Worm (Caenorhabditis elegans): ENCODE measurements around the gene B0524.6.

The B0524.6 gene

DNA sequence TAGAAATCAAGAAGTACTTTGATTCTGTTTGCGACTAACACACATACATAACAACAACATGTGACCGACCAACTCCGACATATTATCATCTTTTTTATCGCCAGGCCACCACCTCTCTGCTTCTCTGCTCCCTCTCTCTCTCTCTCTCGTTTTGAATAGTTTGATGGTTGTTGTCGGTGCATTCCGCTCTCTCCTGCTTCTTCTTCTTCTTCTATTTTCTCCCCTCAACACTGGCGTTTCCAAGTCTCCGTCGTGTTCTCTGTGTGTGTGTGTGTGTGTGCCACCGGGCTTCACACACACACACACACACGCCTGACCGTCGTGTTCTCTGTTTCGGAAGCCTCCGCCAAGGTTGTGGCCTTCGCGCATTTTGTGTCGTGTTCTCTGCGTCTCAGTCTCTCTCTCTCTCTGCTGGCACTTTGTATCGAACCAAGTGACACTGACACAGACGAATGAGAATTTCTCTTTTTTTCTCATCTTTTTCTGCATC is 19.7 kb upstream of the B0524.6 start (continued):
- TF ChIP-seq efl-1 (optimal IDR thresholded peaks at IDR 0.05) (peak; percentile 86 to 93), efl-1 (GFP tag; optimal IDR thresholded peaks at IDR 0.05 in 1 of 2) (peak; percentile 34 to 97), efl-3 (GFP tag; optimal IDR thresholded peaks at IDR 0.05) (peak; percentile 86), egl-13 (tag; optimal IDR thresholded peaks at IDR 0.05) (peak; percentile 99), vab-15 (tag; optimal IDR thresholded peaks at IDR 0.05) (peak; percentile 71), unc-130 (tag; optimal IDR thresholded peaks at IDR 0.05) (peak; percentile 97), tlp-1 (tag; optimal IDR thresholded peaks at IDR 0.05) (no peak), Y116A8C.19 (tag; optimal IDR thresholded peaks at IDR 0.05; ENCODE audit: borderline replicate concordance) (no peak), rnt-1 (tag; optimal IDR thresholded peaks at IDR 0.05) (peak; percentile 94), pqm-1 (tag; optimal IDR thresholded peaks at IDR 0.05) (peak; percentile 94), ceh-90 (tag; optimal IDR thresholded peaks at IDR 0.05) (no peak)

DNA sequence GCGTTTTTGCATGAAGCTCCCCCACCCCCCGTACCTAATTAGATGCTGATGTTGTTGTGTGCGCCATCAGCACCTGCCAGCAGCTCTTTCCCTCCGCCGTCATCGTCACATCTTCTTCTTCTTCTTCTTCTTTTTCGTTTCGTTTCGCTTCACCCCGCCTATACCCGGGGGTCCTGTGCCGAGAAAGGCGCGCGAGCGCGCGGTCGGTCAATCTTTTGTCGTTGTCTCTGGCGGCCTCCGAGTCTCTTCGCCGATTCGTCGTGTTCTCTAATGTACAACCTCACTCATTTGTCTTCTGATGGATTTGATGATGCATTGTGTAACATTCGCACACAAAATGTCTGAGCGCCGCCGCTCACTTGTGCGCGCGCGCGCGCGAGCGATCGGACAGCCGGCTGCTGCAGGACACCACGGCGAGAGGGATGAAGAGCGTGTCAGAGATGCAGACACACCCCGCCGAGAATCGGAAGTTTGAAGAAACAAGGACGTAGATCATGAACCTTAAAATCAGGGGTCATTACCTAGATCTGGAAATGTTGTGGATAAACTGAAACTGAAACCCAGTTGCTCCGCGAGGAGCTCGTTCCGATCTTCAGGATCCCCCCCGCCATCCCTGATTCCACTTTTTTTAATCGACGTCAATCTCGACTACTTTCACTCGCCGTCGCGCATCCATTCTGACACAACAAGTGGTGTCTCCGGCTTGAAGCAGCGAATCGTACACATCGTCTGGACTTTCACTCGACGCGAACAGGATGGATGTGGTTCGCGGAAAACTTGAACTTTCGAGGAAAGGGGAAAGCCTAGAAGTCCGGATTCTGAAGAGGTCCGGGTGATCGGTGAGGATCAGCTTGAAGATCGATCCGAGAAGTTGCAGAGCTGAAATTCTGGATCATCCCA is 18.2 kb upstream of the B0524.6 start:
- TF ChIP-seq unc-86 (tag; optimal IDR thresholded peaks at IDR 0.05), result peak; percentile 96
- no peak for TF ChIP-seq hlh-17 (GFP tag; optimal IDR thresholded peaks at IDR 0.05; ENCODE audit: borderline replicate concordance)
- TF ChIP-seq ama-1 (optimal IDR thresholded peaks at IDR 0.05), result no peak
- TF ChIP-seq Y116A8C.19 (tag; optimal IDR thresholded peaks at IDR 0.05; ENCODE audit: borderline replicate concordance), result no peak
- TF ChIP-seq ceh-88 (GFP tag; IDR thresholded peaks at IDR 0.05), result peak; percentile 90
- peak; percentile 47 to 92 for TF ChIP-seq mdl-1 (tag; optimal IDR thresholded peaks at IDR 0.05)
- TF ChIP-seq C34B4.2 (tag; optimal IDR thresholded peaks at IDR 0.05), result no peak
- TF ChIP-seq lin-14 (GFP tag; optimal IDR thresholded peaks at IDR 0.05), result peak; percentile 100
- peak; percentile 92 for TF ChIP-seq fkh-10 (GFP tag; optimal IDR thresholded peaks at IDR 0.05)
- peak; percentile 51 for TF ChIP-seq C04F5.9 (tag; optimal IDR thresholded peaks at IDR 0.05)
- peak; percentile 92 for TF ChIP-seq irx-1 (tag; optimal IDR thresholded peaks at IDR 0.05)
- TF ChIP-seq sptf-1 (tag; optimal IDR thresholded peaks at IDR 0.05), result no peak
- TF ChIP-seq mep-1 (tag; optimal IDR thresholded peaks at IDR 0.05), result peak; percentile 60
- peak; percentile 82 for TF ChIP-seq egl-13 (tag; optimal IDR thresholded peaks at IDR 0.05)
- TF ChIP-seq nhr-20 (tag; optimal IDR thresholded peaks at IDR 0.05), result peak; percentile 99
- TF ChIP-seq vab-15 (tag; optimal IDR thresholded peaks at IDR 0.05), result peak; percentile 70
- peak; percentile 33 for TF ChIP-seq aly-2 (tag; optimal IDR thresholded peaks at IDR 0.05)
- TF ChIP-seq dsc-1 (tag; optimal IDR thresholded peaks at IDR 0.05), result peak; percentile 96
- peak; percentile 82 for TF ChIP-seq unc-62 (GFP tag; optimal IDR thresholded peaks at IDR 0.05)
- TF ChIP-seq unc-30 (tag; optimal IDR thresholded peaks at IDR 0.05), result no peak
- TF ChIP-seq nhr-19 (GFP tag; conservative IDR thresholded peaks at IDR 0.05), result peak; percentile 96
- peak; percentile 69 for TF ChIP-seq nhr-237 (tag; optimal IDR thresholded peaks at IDR 0.05)
- peak; percentile 74 to 84 for TF ChIP-seq efl-1 (optimal IDR thresholded peaks at IDR 0.05)
- TF ChIP-seq efl-1 (GFP tag; optimal IDR thresholded peaks at IDR 0.05 in 1 of 2), result peak; percentile 48 to 95
- TF ChIP-seq nhr-90 (tag; optimal IDR thresholded peaks at IDR 0.05; ENCODE audit: poor library complexity), result peak; percentile 91
- TF ChIP-seq fkh-4 (tag; optimal IDR thresholded peaks at IDR 0.05; ENCODE audit: borderline replicate concordance), result peak; percentile 30
- no peak for TF ChIP-seq pqm-1 (tag; optimal IDR thresholded peaks at IDR 0.05)
- peak; percentile 31 for TF ChIP-seq F16B12.6 (tag; optimal IDR thresholded peaks at IDR 0.05)
- peak; percentile 87 to 88 for TF ChIP-seq lsy-2 (tag; optimal IDR thresholded peaks at IDR 0.05)
- TF ChIP-seq nhr-77 (tag; optimal IDR thresholded peaks at IDR 0.05), result peak; percentile 89
- TF ChIP-seq nhr-85 (tag), result peak; percentile 100
- peak; percentile 74 for TF ChIP-seq C16A3.4 (tag; optimal IDR thresholded peaks at IDR 0.05)
- peak; percentile 90 for TF ChIP-seq pax-3 (tag; optimal IDR thresholded peaks at IDR 0.05)
- peak; percentile 93 for TF ChIP-seq swsn-7 (tag; optimal IDR thresholded peaks at IDR 0.05)
- peak; percentile 78 for TF ChIP-seq mef-2 (tag; optimal IDR thresholded peaks at IDR 0.05)
- peak; percentile 45 for TF ChIP-seq zag-1 (tag; optimal IDR thresholded peaks at IDR 0.05)
- peak; percentile 59 to 65 (median 63) for TF ChIP-seq dpl-1 (GFP tag; optimal IDR thresholded peaks at IDR 0.05)
- peak; percentile 83 for TF ChIP-seq mab-9 (GFP tag; IDR thresholded peaks at IDR 0.05)
- peak; percentile 67 for TF ChIP-seq sup-37 (GFP tag; optimal IDR thresholded peaks at IDR 0.05)
- TF ChIP-seq ceh-82 (tag; optimal IDR thresholded peaks at IDR 0.05), result peak; percentile 56 to 83 (median 82)
- TF ChIP-seq nhr-47 (tag; optimal IDR thresholded peaks at IDR 0.05), result peak; percentile 96
- no peak for TF ChIP-seq nhr-84 (tag; optimal IDR thresholded peaks at IDR 0.05)
- peak; percentile 62 for TF ChIP-seq isw-1 (GFP tag; IDR thresholded peaks at IDR 0.05)

Measured in whole organism, L1 larva.